Worm (Caenorhabditis elegans): ENCODE results near the gene gpa-1.

ce11 chrV:11206467-11206866 lies 29.0 kb upstream of the gpa-1 start:
- TF ChIP-seq elt-3 (tag; optimal IDR thresholded peaks at IDR 0.05): no peak
- TF ChIP-seq elt-1 (tag; optimal IDR thresholded peaks at IDR 0.05): no peak
- TF ChIP-seq aly-2 (tag; optimal IDR thresholded peaks at IDR 0.05): no peak
- no peak for TF ChIP-seq lin-39 (tag; optimal IDR thresholded peaks at IDR 0.05)
- TF ChIP-seq ztf-11 (tag; optimal IDR thresholded peaks at IDR 0.05): no peak
- no peak for TF ChIP-seq snpc-4 (tag; optimal IDR thresholded peaks at IDR 0.05)
- no peak for TF ChIP-seq nhr-12 (tag; optimal IDR thresholded peaks at IDR 0.05)
- no peak for TF ChIP-seq pha-4 (tag; optimal IDR thresholded peaks at IDR 0.05)
- no peak for TF ChIP-seq skn-1 (tag; optimal IDR thresholded peaks at IDR 0.05)

All from whole organism, L3 larva.